Worm (Caenorhabditis elegans): ENCODE data around the gene Y48G9A.11.

DNA sequence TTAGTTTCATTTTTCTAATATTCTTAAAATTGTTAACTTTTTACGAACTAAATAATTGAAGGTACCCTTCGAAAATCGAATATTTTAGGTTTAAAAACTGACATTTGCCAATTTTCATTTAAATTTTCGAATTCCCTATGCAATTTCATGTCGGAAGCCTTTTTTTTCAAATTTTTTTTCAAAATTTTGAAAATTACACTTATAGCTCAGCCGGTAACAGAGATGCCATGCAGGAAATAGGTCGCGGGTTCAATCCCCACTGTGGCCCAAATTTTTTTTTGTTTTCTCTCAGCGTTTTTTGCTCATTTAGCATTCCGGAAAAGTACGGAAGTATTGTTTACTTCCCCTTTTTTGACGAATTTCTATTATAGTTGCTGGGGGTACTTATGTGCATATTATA is 12.7 kb upstream of the Y48G9A.11 start:
- no peak for TF ChIP-seq ceh-36 (tag; optimal IDR thresholded peaks at IDR 0.05)
- no peak for TF ChIP-seq flt-1 (GFP tag; IDR thresholded peaks at IDR 0.05)
- no peak for TF ChIP-seq hmg-4 (GFP tag; optimal IDR thresholded peaks at IDR 0.05)
- TF ChIP-seq ama-1 (optimal IDR thresholded peaks at IDR 0.05) = no peak
- TF ChIP-seq scrt-1 (GFP tag; IDR thresholded peaks at IDR 0.05) = no peak
- TF ChIP-seq tbx-37 (GFP tag; conservative IDR thresholded peaks at IDR 0.05) = no peak
- TF ChIP-seq F13C5.2 (tag; optimal IDR thresholded peaks at IDR 0.05) = no peak
- TF ChIP-seq B0310.2 (tag; optimal IDR thresholded peaks at IDR 0.05) = no peak
- no peak for TF ChIP-seq ceh-13 (GFP tag; optimal IDR thresholded peaks at IDR 0.05)
- no peak for TF ChIP-seq aly-1 (tag; optimal IDR thresholded peaks at IDR 0.05)
- TF ChIP-seq tra-4 (tag; optimal IDR thresholded peaks at IDR 0.05) = no peak
